Worm (Caenorhabditis elegans) whole organism, young adult: ENCODE results near the gene set-17.
A peak's percentile ranks its signal among the peaks of the same experiment; 100 is the strongest.

Experiments used
- B0019.2 ChIP-seq: fragments of 200-800 bp; sonication (Bioruptor generic); conservative IDR thresholded peaks from 2 replicates; pipeline ENCODE4 v1.3.6; 2022; ENCODE audit warnings: missing genetic modification reagents, missing genetic modification characterization, missing compliant biosample characterization
- B0336.3 ChIP-seq: fragments of 200-800 bp; sonication (Bioruptor generic); IDR thresholded peaks from 2 replicates; pipeline ENCODE4 v1.3.6; 2022; ENCODE audit warnings: missing genetic modification characterization, missing compliant biosample characterization
- D2030.7 ChIP-seq: fragments of 200-800 bp; sonication (Bioruptor generic); IDR thresholded peaks from 2 replicates; pipeline ENCODE4 v1.3.6; 2022; ENCODE audit warnings: missing genetic modification reagents, missing genetic modification characterization, missing compliant biosample characterization
- F33H1.4 ChIP-seq: fragments of 200-800 bp; sonication (Bioruptor generic); IDR thresholded peaks from 2 replicates; pipeline ENCODE4 v1.3.6; 2022; ENCODE audit warnings: missing genetic modification reagents, missing genetic modification characterization, missing compliant biosample characterization
- F39B2.1 ChIP-seq: fragments of 200-800 bp; sonication (Bioruptor generic); IDR thresholded peaks from 2 replicates; pipeline ENCODE4 v1.3.6; 2022; ENCODE audit warnings: missing genetic modification reagents, missing genetic modification characterization, missing compliant biosample characterization
- F52B5.7 ChIP-seq: sonication (generic microtip); optimal IDR thresholded peaks from 2 replicates; lab custom pipeline; 2016; ENCODE audit warnings: mild to moderate bottlenecking, missing genetic modification characterization, missing compliant biosample characterization
- F57C9.4 ChIP-seq: sonication (generic microtip); optimal IDR thresholded peaks from 2 replicates; lab custom pipeline; 2017; ENCODE audit warnings: mild to moderate bottlenecking, missing genetic modification characterization, missing compliant biosample characterization
- K12H6.12 ChIP-seq: fragments of 200-800 bp; sonication (Bioruptor generic); optimal IDR thresholded peaks from 2 replicates; lab custom pipeline; 2018; ENCODE audit warnings: mild to moderate bottlenecking, missing genetic modification characterization, missing compliant biosample characterization
- Y67H2A.10 ChIP-seq: fragments of 200-800 bp; sonication (Bioruptor generic); conservative IDR thresholded peaks from 2 replicates; pipeline ENCODE4 v1.3.6; 2022; ENCODE audit warnings: missing genetic modification reagents, missing genetic modification characterization, missing compliant biosample characterization
- Y95B8A.8 ChIP-seq: fragments of 200-800 bp; sonication (Bioruptor generic); IDR thresholded peaks from 2 replicates; pipeline ENCODE4 v1.3.6; 2022; ENCODE audit warnings: missing genetic modification reagents, missing genetic modification characterization, missing compliant biosample characterization
- ZK185.1 ChIP-seq: sonication (generic microtip); optimal IDR thresholded peaks from 2 replicates; lab custom pipeline; 2016; ENCODE audit warnings: mild to moderate bottlenecking, missing genetic modification characterization, missing compliant biosample characterization; ENCODE audit not compliant: poor library complexity, severe bottlenecking
- ama-1 ChIP-seq, 3 experiments: fragments of 150-350 bp in 1 of 3; sonication (generic microtip) in 2 of 3; optimal IDR thresholded peaks; 2 replicates each; lab custom pipeline; 2014 to 2018; ENCODE audit warnings: missing biosample characterization in 2 of 3, missing genetic modification characterization in 2 of 3, missing genetic modification reagents in 2 of 3
- bed-1 ChIP-seq: fragments of 200-800 bp; sonication (Bioruptor generic); IDR thresholded peaks from 2 replicates; pipeline ENCODE4 v1.3.6; 2022; ENCODE audit warnings: missing genetic modification reagents, missing genetic modification characterization, missing compliant biosample characterization
- cebp-1 ChIP-seq, 2 experiments: fragments of 200-800 bp in 1 of 2; sonication (Bioruptor generic) in 1 of 2; sonication (generic microtip) in 1 of 2; IDR thresholded peaks in 1 of 2; optimal IDR thresholded peaks in 1 of 2; 2 replicates each; pipeline versions ENCODE4 v1.3.6 to Lab custom; 2017 to 2022; ENCODE audit warnings: missing compliant biosample characterization in 2 of 2, missing genetic modification characterization in 2 of 2, mild to moderate bottlenecking in 1 of 2, missing genetic modification reagents in 1 of 2, moderate library complexity in 1 of 2
- cebp-2 ChIP-seq: fragments of 200-800 bp; sonication (Bioruptor generic); IDR thresholded peaks from 2 replicates; pipeline ENCODE4 v1.3.6; 2022; ENCODE audit warnings: missing genetic modification characterization, missing compliant biosample characterization
- ceh-100 ChIP-seq: fragments of 200-800 bp; sonication (Bioruptor generic); IDR thresholded peaks from 2 replicates; pipeline ENCODE4 v1.3.6; 2022; ENCODE audit warnings: missing genetic modification reagents, missing genetic modification characterization, missing compliant biosample characterization
- ceh-91 ChIP-seq: fragments of 200-800 bp; sonication (Bioruptor generic); IDR thresholded peaks from 2 replicates; pipeline ENCODE4 v1.3.6; 2022; ENCODE audit warnings: missing genetic modification reagents, missing genetic modification characterization, missing compliant biosample characterization
- dox-1 ChIP-seq: fragments of 200-800 bp; sonication (Bioruptor generic); IDR thresholded peaks from 2 replicates; pipeline ENCODE4 v1.3.6; 2022; ENCODE audit warnings: missing genetic modification reagents, missing genetic modification characterization, missing compliant biosample characterization
- dpl-1 ChIP-seq: fragments of 150-350 bp; optimal IDR thresholded peaks from 2 replicates; lab custom pipeline; 2014; ENCODE audit warnings: missing biosample characterization, missing genetic modification reagents, missing genetic modification characterization
- efl-1 ChIP-seq: fragments of 150-350 bp; optimal IDR thresholded peaks from 2 replicates; lab custom pipeline; 2014; ENCODE audit warnings: missing biosample characterization, missing genetic modification reagents, missing genetic modification characterization
- egl-18 ChIP-seq: fragments of 200-800 bp; sonication (Bioruptor generic); IDR thresholded peaks from 2 replicates; pipeline ENCODE4 v1.3.6; 2022; ENCODE audit warnings: missing genetic modification reagents, missing genetic modification characterization, missing compliant biosample characterization
- ekl-4 ChIP-seq: fragments of 200-800 bp; sonication (Bioruptor generic); IDR thresholded peaks from 2 replicates; pipeline ENCODE4 v1.3.6; 2022; ENCODE audit warnings: missing genetic modification reagents, missing genetic modification characterization, missing compliant biosample characterization
- hlh-12 ChIP-seq: sonication (generic microtip); optimal IDR thresholded peaks from 2 replicates; lab custom pipeline; 2016; ENCODE audit warnings: missing genetic modification characterization, missing compliant biosample characterization
- hsf-1 ChIP-seq: fragments of 200-800 bp; sonication (Bioruptor generic); IDR thresholded peaks from 2 replicates; pipeline ENCODE4 v1.3.6; 2022; ENCODE audit warnings: missing genetic modification reagents, missing genetic modification characterization, missing compliant biosample characterization
- let-607 ChIP-seq, 2 experiments: fragments of 200-800 bp in 1 of 2; sonication (Bioruptor generic) in 1 of 2; sonication (generic microtip) in 1 of 2; optimal IDR thresholded peaks; 2 replicates each; lab custom pipeline; 2016 to 2018; ENCODE audit warnings: mild to moderate bottlenecking in 2 of 2, missing compliant biosample characterization in 2 of 2, missing genetic modification characterization in 2 of 2, moderate library complexity in 2 of 2, missing genotype in 1 of 2
- lin-54 ChIP-seq: fragments of 200-800 bp; sonication (Bioruptor generic); optimal IDR thresholded peaks from 2 replicates; lab custom pipeline; 2018; ENCODE audit warnings: mild to moderate bottlenecking, missing genetic modification characterization, missing compliant biosample characterization
- lsl-1 ChIP-seq: fragments of 200-800 bp; sonication (Bioruptor generic); optimal IDR thresholded peaks from 2 replicates; lab custom pipeline; 2018; ENCODE audit warnings: mild to moderate bottlenecking, missing genetic modification characterization, moderate library complexity, missing compliant biosample characterization
- madf-10 ChIP-seq: sonication (generic microtip); optimal IDR thresholded peaks from 2 replicates; lab custom pipeline; 2016; ENCODE audit warnings: mild to moderate bottlenecking, missing genetic modification characterization, missing compliant biosample characterization
- madf-8 ChIP-seq: fragments of 200-800 bp; sonication (Bioruptor generic); conservative IDR thresholded peaks from 2 replicates; pipeline ENCODE4 v1.3.6; 2022; ENCODE audit warnings: missing genetic modification reagents, missing genetic modification characterization, missing compliant biosample characterization
- nhr-80 ChIP-seq: sonication (generic microtip); optimal IDR thresholded peaks from 2 replicates; lab custom pipeline; 2016; ENCODE audit warnings: missing genetic modification characterization, missing compliant biosample characterization
- pha-4 ChIP-seq: fragments of 150-350 bp; sonication (generic microtip); optimal IDR thresholded peaks from 2 replicates; lab custom pipeline; 2014; ENCODE audit warnings: missing biosample characterization, missing genetic modification reagents, missing genetic modification characterization
- rpc-1 ChIP-seq, 2 experiments: fragments of 150-350 bp in 1 of 2; sonication (generic microtip) in 1 of 2; optimal IDR thresholded peaks; 2 replicates each; lab custom pipeline; 2014 to 2018; ENCODE audit warnings: missing biosample characterization in 1 of 2, missing genetic modification characterization in 1 of 2, missing genetic modification reagents in 1 of 2, missing genotype in 1 of 2
- sea-2 ChIP-seq: fragments of 200-800 bp; sonication (Bioruptor generic); IDR thresholded peaks from 2 replicates; pipeline ENCODE4 v1.3.6; 2022; ENCODE audit warnings: missing genetic modification characterization, missing compliant biosample characterization
- snpc-1.1 ChIP-seq: sonication (generic microtip); optimal IDR thresholded peaks from 2 replicates; lab custom pipeline; 2017; ENCODE audit warnings: missing genetic modification characterization, mild to moderate bottlenecking, missing compliant biosample characterization, antibody characterized with exemption, moderate library complexity, missing genotype, missing genetic modification reagents; ENCODE audit not compliant: insufficient read depth
- unc-62 ChIP-seq: fragments of 150-350 bp; optimal IDR thresholded peaks from 2 replicates; lab custom pipeline; 2014; ENCODE audit warnings: missing biosample characterization, missing genetic modification reagents, missing genetic modification characterization
- xnd-1 ChIP-seq: sonication (generic microtip); optimal IDR thresholded peaks from 2 replicates; lab custom pipeline; 2016; ENCODE audit warnings: missing genotype, missing genetic modification reagents, missing genetic modification characterization, missing compliant biosample characterization
- zfh-2 ChIP-seq: fragments of 200-800 bp; sonication (Bioruptor generic); conservative IDR thresholded peaks from 2 replicates; pipeline ENCODE4 v1.3.6; 2022; ENCODE audit warnings: missing genetic modification reagents, missing genetic modification characterization, missing compliant biosample characterization
- ztf-22 ChIP-seq: fragments of 200-800 bp; sonication (Bioruptor generic); optimal IDR thresholded peaks from 2 replicates; lab custom pipeline; 2018; ENCODE audit warnings: mild to moderate bottlenecking, missing genetic modification characterization, moderate library complexity, missing compliant biosample characterization
- ztf-6 ChIP-seq: fragments of 200-800 bp; sonication (Bioruptor generic); IDR thresholded peaks from 2 replicates; pipeline ENCODE4 v1.3.6; 2022; ENCODE audit warnings: missing genetic modification reagents, missing genetic modification characterization, missing compliant biosample characterization

set-17 gene

DNA sequence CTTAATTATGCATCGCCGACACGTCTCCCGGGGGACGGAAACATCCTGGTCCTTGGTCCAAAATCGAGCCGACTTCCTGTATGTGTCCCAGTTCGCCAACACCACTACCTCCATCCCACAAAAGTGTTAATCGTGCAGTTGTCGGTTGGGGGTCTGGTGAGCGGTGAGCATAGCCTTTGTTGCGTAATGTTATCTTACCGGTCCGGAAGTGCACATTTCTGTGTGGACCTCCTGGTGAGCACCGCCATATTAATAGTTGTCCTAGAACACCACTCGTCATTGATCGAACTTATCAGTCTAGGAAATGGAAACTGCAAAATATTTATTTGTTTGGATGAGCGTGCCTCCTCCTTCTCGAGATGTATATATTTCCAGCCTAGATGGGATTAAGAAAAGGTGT lies 43.0 kb downstream of the set-17 start (continued):
- TF ChIP-seq B0019.2 (no peak), ceh-100 (GFP tag; lab: Robert Waterston, UW) (no peak), F57C9.4 (tag; lab: Kevin White, UChicago) (no peak)

DNA sequence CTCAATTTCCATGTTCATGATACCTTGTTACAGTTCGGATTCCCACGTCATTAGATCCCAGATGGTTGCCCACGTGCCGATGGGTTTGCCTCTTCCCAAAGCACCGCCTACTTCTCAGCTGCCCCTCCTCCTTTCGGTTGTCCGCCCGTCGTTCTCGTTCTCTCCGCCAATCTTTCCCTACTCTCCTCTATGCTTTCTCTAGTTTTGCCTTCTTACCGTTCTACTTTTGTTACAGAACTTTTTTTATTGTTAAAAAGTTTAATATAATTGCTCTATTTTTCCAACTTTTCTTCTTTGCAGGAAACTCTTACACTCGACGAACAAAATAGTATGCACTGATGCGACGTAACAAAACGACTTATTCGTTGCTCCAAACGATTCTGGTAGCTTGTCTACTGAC lies 43.7 kb downstream of the set-17 start, which contains the start of gene lat-1:
Gene lat-1 (plus strand): TSS at position 301 of the 400 bp plus-strand sequence.
- TF ChIP-seq dox-1 (GFP tag; lab: Robert Waterston, UW) (no peak), zfh-2 (0 out of 2 replicates have a peak, but pooled peaks have one; percentile 37)

DNA sequence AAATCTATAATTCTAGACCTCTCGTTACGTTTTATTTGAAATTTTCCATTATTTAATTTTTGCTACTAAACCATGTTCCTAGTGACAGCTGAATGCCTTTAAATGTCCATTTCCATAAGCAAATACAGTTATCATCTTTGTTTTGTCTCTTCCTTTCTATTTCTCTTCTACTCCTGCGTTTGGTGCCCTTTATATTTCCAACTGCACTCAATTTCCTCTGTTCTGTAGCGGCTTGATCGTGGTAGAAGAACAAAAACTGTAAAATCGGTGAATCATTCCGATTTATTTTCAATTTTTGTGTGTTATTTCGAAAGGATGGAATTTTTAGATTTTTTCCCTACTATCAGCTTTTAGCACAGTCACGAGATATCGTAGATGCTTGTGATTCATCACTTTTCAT lies 44.4 kb downstream of the set-17 start:
- peak; percentile 55 for TF ChIP-seq nhr-80 (tag; lab: Kevin White, UChicago)
- TF ChIP-seq egl-18 (GFP tag; lab: Robert Waterston, UW) = no peak
- TF ChIP-seq, all 124 proteins: peak for 1

DNA sequence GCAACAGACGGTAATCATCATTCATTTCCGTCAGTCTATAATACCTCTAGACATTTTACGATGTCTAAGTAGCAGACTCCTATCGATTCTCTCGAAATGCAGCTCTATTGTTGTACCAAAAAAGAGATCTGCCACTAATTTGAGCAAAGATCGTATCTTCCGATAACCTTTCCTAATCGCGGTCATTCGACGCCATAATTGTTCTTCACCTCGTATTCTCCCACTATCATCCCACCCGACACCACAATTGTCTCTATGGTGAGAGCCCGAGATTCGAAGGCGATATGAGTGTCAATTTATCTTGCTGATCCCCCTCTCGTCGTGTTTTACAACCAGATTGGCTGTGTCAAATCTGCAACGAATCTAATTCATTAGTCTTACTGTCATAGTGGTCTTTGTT lies 44.9 kb downstream of the set-17 start:
- TF ChIP-seq ztf-6 (no peak), hsf-1 (no peak), let-607 (tag; optimal IDR thresholded peaks at IDR 0.05; lab: Kevin White, UChicago) (no peak), pha-4 (no peak), sea-2 (no peak)

DNA sequence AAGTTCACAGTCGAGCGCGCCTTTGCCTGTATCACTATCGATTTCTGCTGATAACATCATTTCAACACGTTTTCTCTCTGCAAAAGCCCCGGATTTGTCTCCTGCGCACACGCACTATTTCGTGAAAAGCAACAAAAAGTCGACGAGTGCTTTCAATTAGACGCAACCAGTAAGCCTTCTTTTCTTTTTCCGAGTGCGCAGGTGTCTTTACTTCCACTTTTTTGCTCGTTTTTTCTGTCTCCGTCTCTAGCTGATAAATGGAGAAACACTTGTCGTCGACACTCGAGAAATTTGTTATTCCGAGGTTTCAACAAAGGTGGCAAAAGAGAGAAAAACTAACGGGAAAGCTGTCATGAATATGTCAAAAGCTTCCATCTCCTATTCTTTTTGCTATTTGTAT lies 48.7 kb downstream of the set-17 start:
- TF ChIP-seq ekl-4 (GFP tag; lab: Robert Waterston, UW) (no peak), madf-8 (GFP tag; lab: Robert Waterston, UW) (no peak)

ce11 chrII:8891042-8891441 lies 49.2 kb downstream of the set-17 start:
- TF ChIP-seq snpc-1.1 (tag; lab: Kevin White, UChicago) (no peak), unc-62 (no peak), F39B2.1 (GFP tag; lab: Robert Waterston, UW) (no peak), F52B5.7 (no peak), B0019.2 (no peak), ZK185.1 (tag; lab: Kevin White, UChicago) (no peak), efl-1 (GFP tag; lab: Kevin White, UChicago) (peak; percentile 67), ztf-22 (no peak), ceh-91 (no peak), K12H6.12 (tag; lab: Kevin White, UChicago) (no peak), Y95B8A.8 (no peak), madf-10 (tag; lab: Kevin White, UChicago) (no peak), Y67H2A.10 (no peak), lin-54 (GFP tag; lab: Kevin White, UChicago) (peak; percentile 77), lsl-1 (peak; percentile 76), xnd-1 (peak; percentile 10), cebp-1 (GFP tag; IDR thresholded peaks at IDR 0.05; lab: Robert Waterston, UW) (no peak), cebp-1 (tag; optimal IDR thresholded peaks at IDR 0.05; lab: Kevin White, UChicago) (no peak), bed-1 (GFP tag; lab: Robert Waterston, UW) (no peak), F33H1.4 (GFP tag; lab: Robert Waterston, UW) (peak; percentile 41; the same call in 1 of the 2 replicates), ama-1 (optimal IDR thresholded peaks at IDR 0.05; lab: Kevin White, UChicago) (no peak), ama-1 (GFP tag; optimal IDR thresholded peaks at IDR 0.05; lab: Kevin White, UChicago) (no peak), rpc-1 (optimal IDR thresholded peaks at IDR 0.05; lab: Kevin White, UChicago) (no peak), rpc-1 (tag; optimal IDR thresholded peaks at IDR 0.05; lab: Kevin White, UChicago) (no peak), dpl-1 (GFP tag; lab: Kevin White, UChicago) (peak; percentile 35), D2030.7 (GFP tag; lab: Robert Waterston, UW) (0 out of 2 replicates have a peak, but pooled peaks have one; percentile 29), B0336.3 (no peak), ekl-4 (GFP tag; lab: Robert Waterston, UW) (no peak), cebp-2 (GFP tag; lab: Robert Waterston, UW) (no peak), hlh-12 (tag; lab: Kevin White, UChicago) (no peak)
